Fruit fly (Drosophila melanogaster): ENCODE results near the gene PTPMT1.
A peak's percentile ranks its signal among the peaks of the same experiment; 100 is the strongest.

The PTPMT1 gene

dm6 chr3R:23772808-23773207 is 14.7 kb downstream of the PTPMT1 start, which contains the start of gene tst (continued):
- TF ChIP-seq Stat92E (GFP tag; optimal IDR thresholded peaks at IDR 0.05) (peak in 1 of 3 experiments; percentile 36), CG8089 (GFP tag; optimal IDR thresholded peaks at IDR 0.05) (no peak), odd (GFP tag; optimal IDR thresholded peaks at IDR 0.05) (no peak), CG14965 (GFP tag; optimal IDR thresholded peaks at IDR 0.05; ENCODE audit: borderline replicate concordance) (no peak), CG11695 (GFP tag; IDR thresholded peaks at IDR 0.05) (peak; percentile 93), Lpt (GFP tag; optimal IDR thresholded peaks at IDR 0.05) (no peak), CG7271 (tag; optimal IDR thresholded peaks at IDR 0.05) (peak; percentile 87), gcm (GFP tag; optimal IDR thresholded peaks at IDR 0.05) (peak; percentile 87), gcm2 (GFP tag; optimal IDR thresholded peaks at IDR 0.05) (peak; percentile 39), Hmr (GFP tag; optimal IDR thresholded peaks at IDR 0.05) (peak; percentile 91), CG34376 (GFP tag; optimal IDR thresholded peaks at IDR 0.05) (peak; percentile 34), Med (GFP tag) (peak; percentile 91), Bgb (GFP tag; IDR thresholded peaks at IDR 0.05; ENCODE audit: partially characterized antibody) (0 out of 2 replicates have a peak, but pooled peaks have one; percentile 9), CG4707 (GFP tag; optimal IDR thresholded peaks at IDR 0.05) (no peak), Hr3 (GFP tag; optimal IDR thresholded peaks at IDR 0.05) (peak; percentile 95), CG2199 (GFP tag; IDR thresholded peaks at IDR 0.05) (peak; percentile 94), nom (GFP tag; optimal IDR thresholded peaks at IDR 0.05) (peak; percentile 51), CG10654 (GFP tag; optimal IDR thresholded peaks at IDR 0.05) (peak; percentile 91), dmrt99B (tag; optimal IDR thresholded peaks at IDR 0.05) (peak; percentile 90), Lhr (GFP tag; optimal IDR thresholded peaks at IDR 0.05) (no peak), CG9215 (GFP tag; IDR thresholded peaks at IDR 0.05) (peak; percentile 96), eyg (GFP tag; optimal IDR thresholded peaks at IDR 0.05) (no peak), lab (GFP tag; optimal IDR thresholded peaks at IDR 0.05) (peak; percentile 93), trh (GFP tag; optimal IDR thresholded peaks at IDR 0.05) (peak; percentile 84), Neu2 (GFP tag; optimal IDR thresholded peaks at IDR 0.05; ENCODE audit: borderline replicate concordance) (no peak), ash1 (GFP tag; optimal IDR thresholded peaks at IDR 0.05) (no peak), Asciz (GFP tag; optimal IDR thresholded peaks at IDR 0.05) (no peak), CG15514 (GFP tag; optimal IDR thresholded peaks at IDR 0.05) (peak; percentile 90), abd-A (tag; optimal IDR thresholded peaks at IDR 0.05) (no peak), Sin3A (optimal IDR thresholded peaks at IDR 0.05) (peak; percentile 5), ranshi (GFP tag; IDR thresholded peaks at IDR 0.05) (peak; percentile 97), CG16813 (GFP tag; IDR thresholded peaks at IDR 0.05; ENCODE audit: partially characterized antibody) (no peak; the same call in 2 of the 3 replicates), sd (tag; optimal IDR thresholded peaks at IDR 0.05) (no peak), twi (tag; optimal IDR thresholded peaks at IDR 0.05) (peak; percentile 80), CG12236 (GFP tag; optimal IDR thresholded peaks at IDR 0.05) (no peak), aop (GFP tag; IDR thresholded peaks at IDR 0.05) (peak; percentile 56), CG31365 (tag; optimal IDR thresholded peaks at IDR 0.05) (peak; percentile 19), CG32532 (GFP tag; IDR thresholded peaks at IDR 0.05) (peak; percentile 98), exex (tag; optimal IDR thresholded peaks at IDR 0.05) (peak; percentile 63), fd102C (GFP tag; optimal IDR thresholded peaks at IDR 0.05) (peak; percentile 19), chinmo (GFP tag; IDR thresholded peaks at IDR 0.05; ENCODE audit: partially characterized antibody) (0 out of 4 replicates have a peak, but pooled peaks have one; percentile 43), CG17568 (GFP tag; optimal IDR thresholded peaks at IDR 0.05) (no peak), H15 (GFP tag; IDR thresholded peaks at IDR 0.05) (peak; percentile 97), CG8281 (tag; optimal IDR thresholded peaks at IDR 0.05) (peak; percentile 68), Chrac-16 (GFP tag; optimal IDR thresholded peaks at IDR 0.05) (peak; percentile 87), ERR (GFP tag; optimal IDR thresholded peaks at IDR 0.05) (no peak), CG17361 (GFP tag; IDR thresholded peaks at IDR 0.05) (peak; percentile 95), Spps (tag; optimal IDR thresholded peaks at IDR 0.05) (peak; percentile 83), CG10267 (tag; optimal IDR thresholded peaks at IDR 0.05) (peak; percentile 89), CG32767 (GFP tag; IDR thresholded peaks at IDR 0.05) (peak; percentile 93)
